Fruit fly (Drosophila melanogaster) whole organism, embryonic: ENCODE data around the gene AlaRS.

Experiments
- CG11247 ChIP-seq: fragments of 200-800 bp; sonication (Bioruptor generic); IDR thresholded peaks from 2 replicates; pipeline ENCODE4 v1.3.6; 2022; ENCODE audit warnings: missing biosample characterization, missing genetic modification characterization
- CG12744 ChIP-seq: fragments of 200-800 bp; sonication (Bioruptor generic); optimal IDR thresholded peaks from 2 replicates; lab custom pipeline; 2016; ENCODE audit warnings: missing biosample characterization, missing genetic modification characterization
- Hr3 ChIP-seq: fragments of 200-800 bp; sonication (Bioruptor generic); optimal IDR thresholded peaks from 3 replicates; lab custom pipeline; 2016; ENCODE audit warnings: missing biosample characterization, missing genetic modification characterization
- Hr78 ChIP-seq, 2 experiments: fragments of 200-800 bp in 1 of 2; fragments of >200 bp in 1 of 2; sonication (Bioruptor generic) in 1 of 2; optimal IDR thresholded peaks; 2 replicates each; lab custom pipeline; 2017 to 2019; ENCODE audit warnings: missing biosample characterization in 2 of 2, missing genetic modification characterization in 2 of 2, mild to moderate bottlenecking in 1 of 2, moderate library complexity in 1 of 2
- Lpt ChIP-seq: fragments of >200 bp; optimal IDR thresholded peaks from 2 replicates; lab custom pipeline; 2018; ENCODE audit warnings: missing biosample characterization, missing genetic modification characterization
- Ravus ChIP-seq: fragments of 200-800 bp; sonication (Bioruptor generic); IDR thresholded peaks from 2 replicates; pipeline ENCODE4 v1.3.6; 2022; ENCODE audit warnings: missing biosample characterization, missing genetic modification characterization
- abd-A ChIP-seq: fragments of 200-800 bp; sonication (Bioruptor generic); optimal IDR thresholded peaks from 3 replicates; lab custom pipeline; 2019; ENCODE audit warnings: missing biosample characterization, mild to moderate bottlenecking, missing genetic modification characterization, moderate library complexity
- amos ChIP-seq: fragments of 200-800 bp; sonication (Bioruptor generic); IDR thresholded peaks from 2 replicates; pipeline ENCODE4 v1.3.6; 2022; ENCODE audit warnings: missing biosample characterization, missing genetic modification characterization; ENCODE audit not compliant: partially characterized antibody
- ash1 ChIP-seq: fragments of 200-800 bp; sonication (Bioruptor generic); optimal IDR thresholded peaks from 2 replicates; lab custom pipeline; 2018; ENCODE audit warnings: missing biosample characterization, mild to moderate bottlenecking, missing genetic modification characterization
- dimm ChIP-seq: fragments of 200-800 bp; sonication (Bioruptor generic); IDR thresholded peaks from 2 replicates; pipeline ENCODE4 v1.3.6; 2022; ENCODE audit warnings: missing biosample characterization, missing genetic modification characterization
- dpn ChIP-seq, 2 experiments: fragments of 200-800 bp; sonication (Bioruptor generic); optimal IDR thresholded peaks; 3 replicates each; lab custom pipeline; 2016; ENCODE audit warnings: missing biosample characterization in 2 of 2, missing genetic modification characterization in 2 of 2
- sob ChIP-seq: fragments of 200-800 bp; sonication (Bioruptor generic); IDR thresholded peaks from 2 replicates; pipeline ENCODE4 v1.3.6; 2022; ENCODE audit warnings: missing biosample characterization, missing genetic modification characterization
- toy ChIP-seq: fragments of 200-800 bp; sonication (Bioruptor generic); IDR thresholded peaks from 2 replicates; pipeline ENCODE4 v1.3.6; 2022; ENCODE audit warnings: missing biosample characterization, missing genetic modification characterization

DNA sequence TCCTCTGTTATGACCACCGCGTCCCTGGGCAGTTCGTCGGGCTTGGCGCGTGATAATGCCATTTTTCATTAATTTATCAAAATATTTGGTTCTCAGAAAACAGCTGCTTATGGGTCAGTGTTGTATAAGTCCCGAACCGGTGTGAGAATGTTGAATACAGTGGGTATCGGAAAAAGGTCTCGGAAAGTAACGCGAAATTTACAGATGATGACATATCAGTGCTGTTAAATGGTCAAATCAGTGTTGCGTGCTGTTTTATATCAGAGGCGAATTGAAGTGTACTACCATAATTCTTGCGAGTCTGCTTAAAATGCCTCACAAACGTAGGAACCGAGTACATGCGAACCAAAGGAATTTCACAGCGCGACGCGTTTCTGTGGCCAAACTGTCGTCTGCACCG is 1.1 kb upstream of the AlaRS start, which contains the start of the genes CG13392 and Rcd4:
- no peak for TF ChIP-seq Lpt (GFP tag; lab: Kevin White, UChicago)
- TF ChIP-seq Hr3 (GFP tag; lab: Kevin White, UChicago), result peak; percentile 25
- peak; percentile 69 for TF ChIP-seq CG11247
- peak; percentile 15 for TF ChIP-seq ash1 (GFP tag; lab: Kevin White, UChicago)
- TF ChIP-seq toy (GFP tag; lab: Robert Waterston, UW), result no peak
- no peak for TF ChIP-seq Ravus (GFP tag; lab: Robert Waterston, UW)
- TF ChIP-seq amos, result peak; percentile 67
- TF ChIP-seq dpn (GFP tag; optimal IDR thresholded peaks at IDR 0.05; lab: Kevin White, UChicago), result peak; percentile 70 to 82
- TF ChIP-seq CG12744 (GFP tag; lab: Kevin White, UChicago), result peak; percentile 44
- TF ChIP-seq abd-A, result peak; percentile 31
- TF ChIP-seq dimm (GFP tag; lab: Robert Waterston, UW), result no peak
- peak; percentile 91 for TF ChIP-seq sob (GFP tag; lab: Robert Waterston, UW)
- no peak for TF ChIP-seq Hr78 (GFP tag; optimal IDR thresholded peaks at IDR 0.05; lab: Kevin White, UChicago)
